Fruit fly (Drosophila melanogaster): Measurements from ENCODE around the gene CG16717.

DNA sequence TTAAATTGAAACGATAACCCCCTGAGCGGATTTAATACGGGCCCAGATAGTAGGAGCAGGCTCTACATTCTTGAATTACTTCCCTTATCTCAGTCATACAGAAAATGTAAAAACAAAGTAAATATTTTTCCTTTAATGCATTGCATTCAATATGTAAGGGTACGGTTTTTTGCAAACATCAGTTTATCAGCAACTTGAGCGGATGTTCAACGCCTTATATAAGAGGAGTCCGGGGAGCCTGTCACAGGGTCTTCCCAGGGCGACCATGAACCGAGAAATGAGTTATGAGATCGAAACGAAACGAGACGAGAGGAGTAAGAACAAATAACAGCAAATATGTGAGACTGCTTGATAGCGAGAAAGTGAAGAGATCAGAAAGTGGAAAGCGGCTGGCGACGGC lies 37.6 kb downstream of the CG16717 start:
- TF ChIP-seq kay (GFP tag; ENCODE audit: borderline replicate concordance) (no peak), bab1 (GFP tag; optimal IDR thresholded peaks at IDR 0.05) (no peak), CG1620 (GFP tag; optimal IDR thresholded peaks at IDR 0.05) (no peak), CG7045 (GFP tag; optimal IDR thresholded peaks at IDR 0.05) (no peak), Mnt (GFP tag; optimal IDR thresholded peaks at IDR 0.05) (no peak), CG33017 (tag; optimal IDR thresholded peaks at IDR 0.05) (no peak)

Data from whole organism, adult.